Worm (Caenorhabditis elegans): ENCODE data around the gene F54D1.6.

DNA sequence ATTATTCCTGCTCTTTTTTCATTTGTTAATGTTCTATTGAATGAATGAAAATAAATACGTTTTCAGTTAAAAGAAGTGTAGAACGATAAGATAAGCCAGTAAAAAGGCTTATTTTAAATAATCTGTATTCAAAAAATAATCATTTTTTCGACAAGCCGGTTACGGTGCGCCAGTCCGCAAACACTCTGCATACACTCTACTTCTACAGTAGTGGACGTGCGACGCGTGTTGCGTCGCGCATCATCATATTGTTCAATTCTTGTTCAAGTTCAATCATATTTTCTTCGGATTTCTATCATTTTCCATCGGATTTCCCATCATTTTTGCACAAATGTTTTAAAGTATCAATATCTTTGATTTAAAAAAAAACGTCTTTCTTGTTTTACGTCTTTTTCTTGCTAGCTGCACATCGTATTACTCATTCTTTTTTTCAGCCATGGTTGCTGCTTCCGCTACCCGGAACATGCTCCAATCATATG lies 32.3 kb downstream of the F54D1.6 start, which contains the start of gene B0035.18:
- TF ChIP-seq unc-86 (tag; optimal IDR thresholded peaks at IDR 0.05) (no peak), blmp-1 (tag; optimal IDR thresholded peaks at IDR 0.05) (no peak)

Data from whole organism, L1 larva.